Fruit fly (Drosophila melanogaster) ovary, adult (tissue): ENCODE results near the gene CG14253.

Experiments
- CG17801 ChIP-seq: fragments of 200-800 bp; optimal IDR thresholded peaks from 2 replicates; lab custom pipeline; 2019; ENCODE audit warnings: missing biosample characterization, mild to moderate bottlenecking, missing genetic modification characterization, moderate library complexity; ENCODE audit not compliant: partially characterized antibody

Gene CG14253

dm6 chr3R:26989802-26990509, 11.6 kb downstream of the CG14253 start, which contains the start of gene CG31076:
Gene CG31076, minus strand, starts transcription at chr3R:26989852.
- TF ChIP-seq CG17801 (GFP tag; lab: Kevin White, UChicago) = no peak

- no peak for TF ChIP-seq CG17801 (GFP tag; lab: Kevin White, UChicago)
Observed at dm6 chr3R:26994532-26994931, 16.2 kb downstream of the CG14253 start, which contains the start of gene TwdlC. Gene TwdlC, plus strand, starts transcription at chr3R:26994832.

dm6 chr3R:26996642-26997041, 18.3 kb downstream of the CG14253 start, which contains the start of gene RYa-R:
Gene RYa-R, plus strand, starts transcription at chr3R:26996980.
- TF ChIP-seq CG17801 (GFP tag; lab: Kevin White, UChicago) = no peak

DNA sequence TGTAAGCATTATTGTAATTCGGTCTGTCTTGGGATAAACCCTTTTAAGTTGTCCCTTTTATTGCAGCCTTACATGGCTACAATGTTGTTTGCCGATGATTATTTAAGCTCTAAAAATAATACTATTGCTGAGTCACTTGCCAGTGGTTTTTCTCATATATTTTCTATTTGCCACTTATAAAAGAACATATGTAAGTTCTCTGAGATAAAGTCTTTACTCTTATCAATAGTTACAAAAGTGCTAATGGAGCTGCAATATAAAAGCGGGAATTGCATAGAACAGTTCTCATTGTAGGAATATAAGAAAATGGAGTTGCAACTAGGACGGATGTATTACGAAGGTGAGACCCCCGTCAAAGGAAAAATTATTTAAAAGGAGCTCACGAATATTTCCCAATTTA, 21.1 kb downstream of the CG14253 start, which contains the start of gene CG31077:
CG31077 (plus strand) TSS at position 301 of the 400 bp plus-strand sequence.
- TF ChIP-seq CG17801 (GFP tag; lab: Kevin White, UChicago) = no peak

- TF ChIP-seq CG17801 (GFP tag; lab: Kevin White, UChicago) = no peak
Observed at dm6 chr3R:27002787-27003186, 24.4 kb downstream of the CG14253 start.

dm6 chr3R:27005338-27005737, 27.0 kb downstream of the CG14253 start, which contains the start of gene CG6296:
Gene CG6296, minus strand, starts transcription at chr3R:27005469.
- TF ChIP-seq CG17801 (GFP tag; lab: Kevin White, UChicago) = no peak

dm6 chr3R:27007022-27007421, 28.7 kb downstream of the CG14253 start, which contains the start of gene CG6295:
Gene CG6295, minus strand, starts transcription at chr3R:27007055.
- no peak for TF ChIP-seq CG17801 (GFP tag; lab: Kevin White, UChicago)

dm6 chr3R:27018187-27018586, 39.8 kb downstream of the CG14253 start, which contains the start of gene CG17192:
Gene CG17192, minus strand, starts transcription at chr3R:27018287.
- no peak for TF ChIP-seq CG17801 (GFP tag; lab: Kevin White, UChicago)

DNA sequence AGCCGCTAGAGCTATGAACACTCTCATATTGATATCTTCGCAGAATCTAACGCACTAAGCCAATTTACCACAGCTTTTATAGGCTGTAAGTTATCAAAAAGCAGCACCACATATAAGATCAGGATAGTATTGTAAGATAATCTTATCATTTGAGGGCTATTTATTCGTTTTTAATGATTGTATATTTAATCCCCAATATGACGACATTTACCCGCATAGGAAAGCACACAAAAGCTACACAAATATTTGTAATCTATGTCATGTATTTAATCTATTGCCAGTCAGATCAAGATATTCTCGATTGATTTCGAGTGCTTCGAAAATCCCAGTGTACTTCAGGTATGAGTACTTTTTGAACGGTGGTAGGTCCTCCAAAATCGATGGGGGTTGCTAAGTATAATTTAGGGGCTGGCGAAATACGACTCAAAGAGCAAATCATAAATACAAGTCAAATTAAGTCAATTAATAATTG, 41.4 kb downstream of the CG14253 start, which contains the start of gene CG17191:
CG17191 (minus strand) TSS at position 51 of the 472 bp plus-strand sequence.
- TF ChIP-seq CG17801 (GFP tag; lab: Kevin White, UChicago) = no peak

DNA sequence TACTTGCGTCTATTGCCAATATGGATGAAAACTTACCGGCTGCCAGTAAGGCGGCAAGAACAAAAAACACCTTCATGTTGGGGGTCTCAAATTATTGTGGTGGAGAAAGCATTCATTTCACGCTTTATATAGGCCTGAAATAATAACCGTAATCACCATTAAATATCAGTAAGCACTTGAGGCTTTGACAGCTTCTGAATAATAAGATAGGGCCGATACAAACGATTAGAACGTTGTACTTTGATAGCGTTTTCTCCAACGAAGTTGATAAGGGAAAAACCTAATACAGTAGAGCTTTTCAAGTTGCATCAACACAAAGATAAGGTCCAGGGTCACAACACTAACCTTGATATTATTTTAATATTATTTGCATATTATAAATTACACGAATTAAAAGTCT, 42.9 kb downstream of the CG14253 start, which contains the start of gene CG6283:
CG6283 (minus strand) TSS at position 101 of the 400 bp plus-strand sequence.
- no peak for TF ChIP-seq CG17801 (GFP tag; lab: Kevin White, UChicago)

- no peak for TF ChIP-seq CG17801 (GFP tag; lab: Kevin White, UChicago)
Observed at dm6 chr3R:27023117-27023516, 44.8 kb downstream of the CG14253 start, which contains the start of gene CG6277. Gene CG6277, minus strand, starts transcription at chr3R:27023217.

DNA sequence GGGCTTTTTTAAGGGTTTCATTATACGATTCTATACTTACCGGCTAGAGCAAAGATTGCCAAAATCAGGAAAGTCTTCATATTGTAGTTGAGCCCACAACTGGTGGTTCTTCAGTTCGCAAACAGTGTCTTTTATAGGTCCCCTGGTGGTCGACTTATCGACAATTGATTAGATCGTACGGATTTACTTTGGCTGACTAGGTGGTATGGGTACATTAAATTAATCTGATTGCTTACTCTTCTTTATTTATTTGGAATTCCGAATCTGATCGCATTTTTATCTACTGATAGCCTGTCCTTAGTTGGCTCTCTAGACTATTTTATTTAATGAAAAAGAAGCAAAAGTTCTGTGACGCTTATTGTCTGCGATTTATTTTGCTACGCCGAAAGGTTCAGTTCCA, 47.7 kb downstream of the CG14253 start, which contains the start of gene CG6271:
CG6271 (minus strand) TSS at position 101 of the 400 bp plus-strand sequence.
- no peak for TF ChIP-seq CG17801 (GFP tag; lab: Kevin White, UChicago)

- TF ChIP-seq CG17801 (GFP tag; lab: Kevin White, UChicago) = no peak
Observed at dm6 chr3R:27033935-27034334, 55.6 kb downstream of the CG14253 start.
